Worm (Caenorhabditis elegans): ENCODE results near the gene atg-13.

- TF ChIP-seq lin-35 (GFP tag; optimal IDR thresholded peaks at IDR 0.05) (no peak), pag-3 (tag; optimal IDR thresholded peaks at IDR 0.05; ENCODE audit: borderline replicate concordance, insufficient read depth) (no peak), nhr-237 (tag; optimal IDR thresholded peaks at IDR 0.05) (no peak), sptf-1 (tag; optimal IDR thresholded peaks at IDR 0.05) (no peak), unc-62 (GFP tag; optimal IDR thresholded peaks at IDR 0.05) (no peak), ztf-4 (tag; optimal IDR thresholded peaks at IDR 0.05) (no peak), aha-1 (tag; optimal IDR thresholded peaks at IDR 0.05) (no peak), egl-27 (tag; optimal IDR thresholded peaks at IDR 0.05) (no peak), nhr-20 (tag; optimal IDR thresholded peaks at IDR 0.05) (no peak)
Measured at ce11 chrIII:8117155-8117554, 40.8 kb downstream of the atg-13 start.
